Worm (Caenorhabditis elegans): Measurements from ENCODE around the gene R03D7.15.

The R03D7.15 gene

ce11 chrII:10959676-10960075 lies 17.7 kb downstream of the R03D7.15 start:
- no peak for TF ChIP-seq unc-62 (GFP tag; optimal IDR thresholded peaks at IDR 0.05)

ce11 chrII:10964748-10965147 lies 22.7 kb downstream of the R03D7.15 start:
- TF ChIP-seq unc-62 (GFP tag; optimal IDR thresholded peaks at IDR 0.05), result no peak

ce11 chrII:10970625-10971024 lies 28.6 kb downstream of the R03D7.15 start:
- TF ChIP-seq unc-62 (GFP tag; optimal IDR thresholded peaks at IDR 0.05), result no peak

- TF ChIP-seq unc-62 (GFP tag; optimal IDR thresholded peaks at IDR 0.05), result no peak
These were observed 29.7 kb downstream of the R03D7.15 start for ce11 chrII:10971677-10972076.

ce11 chrII:10975239-10975638 lies 33.2 kb downstream of the R03D7.15 start, which contains the start of gene ptp-3:
ptp-3 (plus strand) TSS chrII:10975539.
- TF ChIP-seq unc-62 (GFP tag; optimal IDR thresholded peaks at IDR 0.05), result no peak

- TF ChIP-seq unc-62 (GFP tag; optimal IDR thresholded peaks at IDR 0.05), result no peak
These were observed 40.0 kb downstream of the R03D7.15 start for ce11 chrII:10982017-10982416.

ce11 chrII:10986461-10987090 lies 44.6 kb downstream of the R03D7.15 start:
- no peak for TF ChIP-seq unc-62 (GFP tag; optimal IDR thresholded peaks at IDR 0.05)

ce11 chrII:10988575-10988974 lies 46.6 kb downstream of the R03D7.15 start:
- TF ChIP-seq unc-62 (GFP tag; optimal IDR thresholded peaks at IDR 0.05), result no peak

- TF ChIP-seq unc-62 (GFP tag; optimal IDR thresholded peaks at IDR 0.05), result no peak
These were observed 47.2 kb downstream of the R03D7.15 start for ce11 chrII:10989180-10989579.

ce11 chrII:10990592-10990991 lies 48.6 kb downstream of the R03D7.15 start:
- no peak for TF ChIP-seq unc-62 (GFP tag; optimal IDR thresholded peaks at IDR 0.05)
